Fruit fly (Drosophila melanogaster) whole organism, embryonic: ENCODE measurements around the gene pyd.
A peak's percentile ranks its signal among the peaks of the same experiment; 100 is the strongest.

Source experiments
- B-H1 ChIP-seq: fragments of 200-800 bp; sonication (Bioruptor generic); IDR thresholded peaks from 3 replicates; pipeline ENCODE4 v1.3.6; 2022; ENCODE audit warnings: missing biosample characterization, missing genetic modification characterization
- CG11085 ChIP-seq: fragments of 200-800 bp; sonication (Bioruptor generic); IDR thresholded peaks from 2 replicates; pipeline ENCODE4 v1.3.6; 2022; ENCODE audit warnings: missing biosample characterization, missing genetic modification characterization
- CG11093 ChIP-seq: fragments of 200-800 bp; sonication (Bioruptor generic); IDR thresholded peaks from 3 replicates; pipeline ENCODE4 v1.3.6; 2022; ENCODE audit warnings: missing biosample characterization, missing genetic modification characterization
- CG11398 ChIP-seq: fragments of 200-800 bp; sonication (Bioruptor generic); optimal IDR thresholded peaks from 2 replicates; lab custom pipeline; 2016; ENCODE audit warnings: missing biosample characterization, missing genetic modification characterization
- CG11560 ChIP-seq: fragments of 200-800 bp; sonication (Bioruptor generic); IDR thresholded peaks from 3 replicates; pipeline ENCODE4 v1.3.6; 2022; ENCODE audit warnings: missing biosample characterization, missing genetic modification characterization
- CG12769 ChIP-seq: fragments of 200-800 bp; sonication (Bioruptor generic); optimal IDR thresholded peaks from 2 replicates; lab custom pipeline; 2019; ENCODE audit warnings: missing biosample characterization, mild to moderate bottlenecking, missing genetic modification characterization, moderate library complexity
- CG13296 ChIP-seq: fragments of 200-800 bp; sonication (Bioruptor generic); optimal IDR thresholded peaks from 3 replicates; lab custom pipeline; 2018; ENCODE audit warnings: missing biosample characterization, mild to moderate bottlenecking, missing genetic modification characterization
- CG1529 ChIP-seq: fragments of 200-800 bp; sonication (Bioruptor generic); optimal IDR thresholded peaks from 3 replicates; lab custom pipeline; 2018; ENCODE audit warnings: missing biosample characterization, missing genetic modification characterization
- CG18262 ChIP-seq: fragments of 200-800 bp; optimal IDR thresholded peaks from 3 replicates; lab custom pipeline; 2019; ENCODE audit warnings: missing biosample characterization, mild to moderate bottlenecking, missing genetic modification characterization, moderate library complexity
- CG2678 ChIP-seq: fragments of 200-800 bp; sonication (Bioruptor generic); optimal IDR thresholded peaks from 3 replicates; lab custom pipeline; 2019; ENCODE audit warnings: missing biosample characterization, mild to moderate bottlenecking, missing genetic modification characterization, moderate library complexity
- CG30403 ChIP-seq: fragments of 200-800 bp; sonication (Bioruptor generic); optimal IDR thresholded peaks from 3 replicates; lab custom pipeline; 2016; ENCODE audit warnings: missing biosample characterization, missing genetic modification characterization
- CG31441 ChIP-seq: fragments of 200-800 bp; sonication (Bioruptor generic); IDR thresholded peaks from 2 replicates; pipeline ENCODE4 v1.3.6; 2022; ENCODE audit warnings: missing biosample characterization, missing genetic modification characterization
- CG32532 ChIP-seq: fragments of 200-800 bp; sonication (Bioruptor generic); IDR thresholded peaks from 2 replicates; pipeline ENCODE4 v1.3.6; 2022; ENCODE audit warnings: missing biosample characterization, missing genetic modification characterization
- CG32772 ChIP-seq: fragments of 200-800 bp; sonication (Bioruptor generic); IDR thresholded peaks from 2 replicates; pipeline ENCODE4 v1.3.6; 2022; ENCODE audit warnings: missing biosample characterization, missing genetic modification characterization
- CG4404 ChIP-seq: fragments of 200-800 bp; sonication (Bioruptor generic); IDR thresholded peaks from 2 replicates; pipeline ENCODE4 v1.3.6; 2022; ENCODE audit warnings: missing biosample characterization, missing genetic modification characterization
- CHES-1-like ChIP-seq: fragments of 200-800 bp; sonication (Bioruptor generic); optimal IDR thresholded peaks from 2 replicates; lab custom pipeline; 2016; ENCODE audit warnings: missing biosample characterization, missing genetic modification characterization
- CoRest ChIP-seq: fragments of 200-800 bp; sonication (Bioruptor generic); optimal IDR thresholded peaks from 3 replicates; lab custom pipeline; 2018; ENCODE audit warnings: missing biosample characterization, mild to moderate bottlenecking, missing genetic modification characterization, moderate library complexity
- Dad ChIP-seq: fragments of 200-800 bp; sonication (Bioruptor generic); optimal IDR thresholded peaks from 3 replicates; lab custom pipeline; 2016; ENCODE audit warnings: missing biosample characterization, missing genetic modification characterization
- Dbx ChIP-seq: fragments of 200-800 bp; sonication (Bioruptor generic); IDR thresholded peaks from 3 replicates; pipeline ENCODE4 v1.3.6; 2022; ENCODE audit warnings: missing biosample characterization, missing genetic modification characterization
- Eip74EF ChIP-seq, 2 experiments: fragments of 200-800 bp in 1 of 2; fragments of >200 bp in 1 of 2; sonication (Bioruptor generic) in 1 of 2; optimal IDR thresholded peaks; 2 replicates each; lab custom pipeline; 2017 to 2019; ENCODE audit warnings: missing biosample characterization in 2 of 2, missing genetic modification characterization in 2 of 2, mild to moderate bottlenecking in 1 of 2, moderate library complexity in 1 of 2
- Fer3 ChIP-seq: fragments of 200-800 bp; sonication (Bioruptor generic); optimal IDR thresholded peaks from 2 replicates; lab custom pipeline; 2018; ENCODE audit warnings: missing biosample characterization, mild to moderate bottlenecking, missing genetic modification characterization, moderate library complexity
- H15 ChIP-seq: fragments of 200-800 bp; sonication (Bioruptor generic); IDR thresholded peaks from 3 replicates; pipeline ENCODE4 v1.3.6; 2022; ENCODE audit warnings: missing biosample characterization, missing genetic modification characterization
- HHEX ChIP-seq: fragments of 200-800 bp; sonication (Bioruptor generic); optimal IDR thresholded peaks from 3 replicates; lab custom pipeline; 2017; ENCODE audit warnings: missing biosample characterization, mild to moderate bottlenecking, missing genetic modification characterization, missing genetic modification reagents
- HmgD ChIP-seq: fragments of 200-800 bp; sonication (Bioruptor generic); optimal IDR thresholded peaks from 3 replicates; lab custom pipeline; 2016; ENCODE audit warnings: missing biosample characterization, missing genetic modification characterization
- HmgZ ChIP-seq: fragments of 200-800 bp; sonication (Bioruptor generic); optimal IDR thresholded peaks from 2 replicates; lab custom pipeline; 2018; ENCODE audit warnings: missing biosample characterization, mild to moderate bottlenecking, missing genetic modification characterization
- Jarid2 ChIP-seq: fragments of 200-800 bp; sonication (Bioruptor generic); optimal IDR thresholded peaks from 3 replicates; lab custom pipeline; 2017; ENCODE audit warnings: mild to moderate bottlenecking, missing biosample characterization, missing genetic modification reagents, missing genetic modification characterization
- NC2β ChIP-seq: fragments of 200-800 bp; sonication (Bioruptor generic); optimal IDR thresholded peaks from 2 replicates; lab custom pipeline; 2016; ENCODE audit warnings: missing biosample characterization, missing genetic modification characterization
- NFAT ChIP-seq: fragments of 200-800 bp; sonication (Bioruptor generic); IDR thresholded peaks from 2 replicates; pipeline ENCODE4 v1.3.6; 2022; ENCODE audit warnings: missing biosample characterization, missing genetic modification characterization
- Ptx1 ChIP-seq: fragments of 200-800 bp; sonication (Bioruptor generic); IDR thresholded peaks from 2 replicates; pipeline ENCODE4 v1.3.6; 2022; ENCODE audit warnings: missing biosample characterization, missing genetic modification characterization
- az2 ChIP-seq: fragments of 200-800 bp; sonication (Bioruptor generic); optimal IDR thresholded peaks from 3 replicates; lab custom pipeline; 2016; ENCODE audit warnings: missing biosample characterization, missing genetic modification characterization
- caup ChIP-seq: fragments of 200-800 bp; sonication (Bioruptor generic); optimal IDR thresholded peaks from 3 replicates; lab custom pipeline; 2017; ENCODE audit warnings: missing biosample characterization, mild to moderate bottlenecking, missing genetic modification characterization, moderate library complexity; ENCODE audit not compliant: severe bottlenecking
- cg ChIP-seq: fragments of 200-800 bp; sonication (Bioruptor generic); optimal IDR thresholded peaks from 3 replicates; lab custom pipeline; 2019; ENCODE audit warnings: missing biosample characterization, mild to moderate bottlenecking, missing genetic modification characterization, moderate library complexity
- cwo ChIP-seq: fragments of 200-800 bp; sonication (Bioruptor generic); optimal IDR thresholded peaks from 3 replicates; lab custom pipeline; 2017; ENCODE audit warnings: missing biosample characterization, missing genetic modification characterization, mild to moderate bottlenecking, moderate library complexity, missing genetic modification reagents
- dan ChIP-seq: fragments of 200-800 bp; sonication (Bioruptor generic); IDR thresholded peaks from 2 replicates; pipeline ENCODE4 v1.3.6; 2022; ENCODE audit warnings: missing biosample characterization, missing genetic modification characterization
- danr ChIP-seq: fragments of 200-800 bp; sonication (Bioruptor generic); IDR thresholded peaks from 2 replicates; pipeline ENCODE4 v1.3.6; 2022; ENCODE audit warnings: missing biosample characterization, missing genetic modification characterization
- dati ChIP-seq: fragments of 200-800 bp; sonication (Bioruptor generic); IDR thresholded peaks from 2 replicates; pipeline ENCODE4 v1.3.6; 2022; ENCODE audit warnings: missing biosample characterization, missing genetic modification characterization
- gce ChIP-seq: fragments of 200-800 bp; sonication (Bioruptor generic); IDR thresholded peaks from 3 replicates; pipeline ENCODE4 v1.3.6; 2022; ENCODE audit warnings: missing biosample characterization, missing genetic modification characterization
- gcm2 ChIP-seq: fragments of 200-800 bp; sonication (Bioruptor generic); optimal IDR thresholded peaks from 2 replicates; lab custom pipeline; 2016; ENCODE audit warnings: missing biosample characterization, missing genetic modification characterization
- gfzf ChIP-seq: fragments of 200-800 bp; sonication (Bioruptor generic); optimal IDR thresholded peaks from 2 replicates; lab custom pipeline; 2016; ENCODE audit warnings: missing biosample characterization, mild to moderate bottlenecking, missing genetic modification characterization, moderate library complexity
- insv ChIP-seq, 2 experiments: fragments of 200-800 bp; sonication (Bioruptor generic); optimal IDR thresholded peaks; 3 replicates each; lab custom pipeline; 2016 to 2018; ENCODE audit warnings: missing biosample characterization in 2 of 2, missing genetic modification characterization in 2 of 2
- inv ChIP-seq: fragments of 200-800 bp; sonication (Bioruptor generic); IDR thresholded peaks from 2 replicates; pipeline ENCODE4 v1.3.6; 2022; ENCODE audit warnings: missing biosample characterization, missing genetic modification characterization; ENCODE audit not compliant: partially characterized antibody
- luna ChIP-seq: fragments of 200-800 bp; sonication (Bioruptor generic); optimal IDR thresholded peaks from 2 replicates; lab custom pipeline; 2016; ENCODE audit warnings: missing biosample characterization, missing genetic modification characterization
- nerfin-1 ChIP-seq: fragments of 200-800 bp; sonication (Bioruptor generic); optimal IDR thresholded peaks from 3 replicates; lab custom pipeline; 2019; ENCODE audit warnings: missing biosample characterization, mild to moderate bottlenecking, missing genetic modification characterization, moderate library complexity
- odd ChIP-seq: fragments of 200-800 bp; sonication (Bioruptor generic); optimal IDR thresholded peaks from 2 replicates; lab custom pipeline; 2017; ENCODE audit warnings: missing biosample characterization, mild to moderate bottlenecking, missing genetic modification characterization
- pb ChIP-seq: fragments of 200-800 bp; sonication (Bioruptor generic); optimal IDR thresholded peaks from 3 replicates; lab custom pipeline; 2016; ENCODE audit warnings: missing biosample characterization, missing genetic modification characterization
- psq ChIP-seq: fragments of 200-800 bp; sonication (Bioruptor generic); optimal IDR thresholded peaks from 2 replicates; lab custom pipeline; 2017; ENCODE audit warnings: missing biosample characterization, missing genetic modification characterization
- sima ChIP-seq: fragments of 200-800 bp; sonication (Bioruptor generic); optimal IDR thresholded peaks from 2 replicates; lab custom pipeline; 2016; ENCODE audit warnings: missing biosample characterization, missing genetic modification characterization
- sisA ChIP-seq: fragments of 200-800 bp; sonication (Bioruptor generic); IDR thresholded peaks from 2 replicates; pipeline ENCODE4 v1.3.6; 2022; ENCODE audit warnings: missing biosample characterization, missing genetic modification characterization
- sob ChIP-seq: fragments of 200-800 bp; sonication (Bioruptor generic); IDR thresholded peaks from 2 replicates; pipeline ENCODE4 v1.3.6; 2022; ENCODE audit warnings: missing biosample characterization, missing genetic modification characterization
- ttk ChIP-seq: fragments of 200-800 bp; sonication (Bioruptor generic); IDR thresholded peaks from 2 replicates; pipeline ENCODE4 v2.1.2; 2022; ENCODE audit warnings: missing biosample characterization, missing genetic modification characterization

pyd gene

DNA sequence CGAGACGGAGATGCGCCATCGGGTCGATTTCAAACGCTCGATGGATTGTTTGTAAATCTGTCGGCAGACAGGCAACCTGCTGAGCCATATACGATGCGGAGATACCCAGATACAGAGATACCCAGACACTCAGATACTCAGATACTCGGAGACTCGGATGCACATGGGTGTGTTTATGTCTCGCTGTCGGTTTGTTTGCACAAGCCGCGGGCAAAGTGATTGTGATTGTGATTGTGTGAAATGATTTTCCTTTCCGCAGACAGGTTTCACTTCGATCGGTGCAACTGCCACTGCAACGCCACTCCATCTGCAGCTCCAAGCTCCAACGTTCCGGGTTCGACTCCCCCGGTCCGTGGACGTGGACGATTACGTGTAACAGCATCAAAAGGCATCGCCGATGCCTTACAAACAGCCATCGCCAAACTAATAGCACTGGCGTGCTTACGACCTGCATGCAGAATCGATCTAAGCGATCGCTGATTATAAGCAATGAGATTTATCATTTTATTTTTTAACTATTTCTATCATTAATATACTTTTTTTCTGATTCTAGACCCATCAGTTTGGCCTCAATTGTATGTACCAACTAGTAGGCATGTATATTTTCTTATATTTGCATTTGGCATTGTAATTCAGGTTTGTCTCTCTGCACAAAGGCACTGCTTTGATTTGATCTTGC lies 142.8 kb downstream of the pyd start (continued):
- no peak for TF ChIP-seq insv (GFP tag; optimal IDR thresholded peaks at IDR 0.05; lab: Kevin White, UChicago)
- TF ChIP-seq CG32532 (GFP tag; lab: Robert Waterston, UW): peak; percentile 55; the same call in 1 of the 2 replicates
- peak in 1 of 2 experiments; percentile 36 for TF ChIP-seq Eip74EF (GFP tag; optimal IDR thresholded peaks at IDR 0.05; lab: Kevin White, UChicago)
- TF ChIP-seq CG11398 (GFP tag; lab: Kevin White, UChicago): no peak
- TF ChIP-seq H15 (GFP tag; lab: Robert Waterston, UW): peak; percentile 59; the same call in 1 of the 3 replicates
- TF ChIP-seq danr (GFP tag; lab: Robert Waterston, UW): peak; percentile 78
- peak; percentile 62; the same call in 1 of the 3 replicates for TF ChIP-seq CG11093 (GFP tag; lab: Robert Waterston, UW)
- no peak for TF ChIP-seq Dbx (GFP tag; lab: Robert Waterston, UW)
- TF ChIP-seq CG13296 (GFP tag; lab: Kevin White, UChicago): peak; percentile 19
- TF ChIP-seq CG31441 (GFP tag; lab: Robert Waterston, UW): peak; percentile 81
- no peak for TF ChIP-seq CG12769 (tag; lab: Kevin White, UChicago)
- peak; percentile 71 for TF ChIP-seq CG32772
- TF ChIP-seq HmgZ: no peak
- TF ChIP-seq sob: peak; percentile 34; the same call in 1 of the 2 replicates
- TF ChIP-seq gcm2: peak; percentile 25
- no peak for TF ChIP-seq inv (GFP tag; lab: Robert Waterston, UW)
- TF ChIP-seq sisA (GFP tag; lab: Robert Waterston, UW): peak; percentile 56
- peak; percentile 18 for TF ChIP-seq cwo (GFP tag; lab: Kevin White, UChicago)
- TF ChIP-seq nerfin-1 (tag; lab: Kevin White, UChicago): peak; percentile 0
- peak; percentile 2 for TF ChIP-seq Jarid2 (GFP tag; lab: Kevin White, UChicago)
- peak; percentile 85 for TF ChIP-seq Ptx1 (GFP tag; lab: Robert Waterston, UW)
- peak; percentile 36; the same call in 1 of the 2 replicates for TF ChIP-seq ttk
- TF ChIP-seq HHEX (GFP tag; lab: Kevin White, UChicago): peak; percentile 1
- TF ChIP-seq dati (GFP tag; lab: Robert Waterston, UW): 0 out of 2 replicates have a peak, but pooled peaks have one; percentile 21
- 0 out of 2 replicates have a peak, but pooled peaks have one; percentile 5 for TF ChIP-seq NFAT
- TF ChIP-seq az2 (GFP tag; lab: Kevin White, UChicago): peak; percentile 30
- no peak for TF ChIP-seq Fer3
- peak; percentile 41 for TF ChIP-seq CG30403 (GFP tag; lab: Kevin White, UChicago)
- TF ChIP-seq CG11085 (GFP tag; lab: Robert Waterston, UW): no peak
- TF ChIP-seq pb (GFP tag; lab: Kevin White, UChicago): no peak
- no peak for TF ChIP-seq luna (GFP tag; lab: Kevin White, UChicago)
- no peak for TF ChIP-seq NC2β (GFP tag; lab: Kevin White, UChicago)
- TF ChIP-seq gce (GFP tag; lab: Robert Waterston, UW): peak; percentile 70; the same call in 1 of the 3 replicates
- no peak for TF ChIP-seq CG1529 (GFP tag; lab: Kevin White, UChicago)
- no peak for TF ChIP-seq gfzf (GFP tag; lab: Kevin White, UChicago)
- TF ChIP-seq cg (GFP tag; lab: Kevin White, UChicago): no peak
- no peak for TF ChIP-seq CG11560
- no peak for TF ChIP-seq dan (GFP tag; lab: Robert Waterston, UW)
- no peak for TF ChIP-seq CHES-1-like (GFP tag; lab: Kevin White, UChicago)
- no peak for TF ChIP-seq HmgD
- TF ChIP-seq sima (GFP tag; lab: Kevin White, UChicago): no peak
- 0 out of 2 replicates have a peak, but pooled peaks have one; percentile 10 for TF ChIP-seq CG4404 (GFP tag; lab: Robert Waterston, UW)
- peak; percentile 56; the same call in 2 of the 3 replicates for TF ChIP-seq B-H1 (GFP tag; lab: Robert Waterston, UW)
- TF ChIP-seq Dad (GFP tag; lab: Kevin White, UChicago): no peak
- no peak for TF ChIP-seq odd (GFP tag; lab: Kevin White, UChicago)
- peak; percentile 63 for TF ChIP-seq CG2678 (tag; lab: Kevin White, UChicago)
- peak; percentile 21 for TF ChIP-seq CoRest
- no peak for TF ChIP-seq caup (GFP tag; lab: Kevin White, UChicago)
- peak; percentile 69 for TF ChIP-seq CG18262 (tag; lab: Kevin White, UChicago)
- no peak for TF ChIP-seq psq (GFP tag; lab: Kevin White, UChicago)
